Fruit fly (Drosophila melanogaster) whole organism, embryonic: ENCODE data around the gene CG18473.
A peak's percentile ranks its signal among the peaks of the same experiment; 100 is the strongest.

ENCODE experiments used
- C15 ChIP-seq: fragments of 200-800 bp; sonication (Bioruptor generic); IDR thresholded peaks from 3 replicates; pipeline ENCODE4 v1.3.6; 2022; ENCODE audit warnings: missing biosample characterization, missing genetic modification characterization
- CG10431 ChIP-seq: fragments of 200-800 bp; sonication (Bioruptor generic); optimal IDR thresholded peaks from 3 replicates; lab custom pipeline; 2018; ENCODE audit warnings: missing biosample characterization, mild to moderate bottlenecking, missing genetic modification characterization
- CG11398 ChIP-seq: fragments of 200-800 bp; sonication (Bioruptor generic); optimal IDR thresholded peaks from 2 replicates; lab custom pipeline; 2016; ENCODE audit warnings: missing biosample characterization, missing genetic modification characterization
- CG11504 ChIP-seq: fragments of 200-800 bp; sonication (Bioruptor generic); optimal IDR thresholded peaks from 3 replicates; lab custom pipeline; 2019; ENCODE audit warnings: missing biosample characterization, mild to moderate bottlenecking, missing genetic modification characterization, moderate library complexity
- CG12942 ChIP-seq: fragments of 200-800 bp; sonication (Bioruptor generic); optimal IDR thresholded peaks from 3 replicates; lab custom pipeline; 2016; ENCODE audit warnings: missing biosample characterization, missing genetic modification characterization
- CG13123 ChIP-seq: fragments of 200-800 bp; sonication (Bioruptor generic); optimal IDR thresholded peaks from 2 replicates; lab custom pipeline; 2016; ENCODE audit warnings: missing biosample characterization, missing genetic modification characterization
- CG13775 ChIP-seq: fragments of 200-800 bp; sonication (Bioruptor generic); optimal IDR thresholded peaks from 3 replicates; lab custom pipeline; 2017; ENCODE audit warnings: missing biosample characterization, mild to moderate bottlenecking, missing genetic modification characterization
- CG1603 ChIP-seq: fragments of 200-800 bp; sonication (Bioruptor generic); optimal IDR thresholded peaks from 2 replicates; lab custom pipeline; 2019; ENCODE audit warnings: missing biosample characterization, mild to moderate bottlenecking, missing genetic modification characterization, moderate library complexity
- CG17359 ChIP-seq: fragments of 200-800 bp; sonication (Bioruptor generic); optimal IDR thresholded peaks from 3 replicates; lab custom pipeline; 2018; ENCODE audit warnings: missing biosample characterization, mild to moderate bottlenecking, missing genetic modification characterization, moderate library complexity
- CG17568 ChIP-seq: fragments of 200-800 bp; sonication (Bioruptor generic); optimal IDR thresholded peaks from 2 replicates; lab custom pipeline; 2018; ENCODE audit warnings: missing biosample characterization, mild to moderate bottlenecking, missing genetic modification characterization, moderate library complexity
- CG18262 ChIP-seq: fragments of 200-800 bp; optimal IDR thresholded peaks from 3 replicates; lab custom pipeline; 2019; ENCODE audit warnings: missing biosample characterization, mild to moderate bottlenecking, missing genetic modification characterization, moderate library complexity
- CG2678 ChIP-seq: fragments of 200-800 bp; sonication (Bioruptor generic); optimal IDR thresholded peaks from 3 replicates; lab custom pipeline; 2019; ENCODE audit warnings: missing biosample characterization, mild to moderate bottlenecking, missing genetic modification characterization, moderate library complexity
- CG30403 ChIP-seq: fragments of 200-800 bp; sonication (Bioruptor generic); optimal IDR thresholded peaks from 3 replicates; lab custom pipeline; 2016; ENCODE audit warnings: missing biosample characterization, missing genetic modification characterization
- CG31365 ChIP-seq: fragments of 200-800 bp; sonication (Bioruptor generic); optimal IDR thresholded peaks from 2 replicates; lab custom pipeline; 2018; ENCODE audit warnings: missing biosample characterization, mild to moderate bottlenecking, missing genetic modification characterization
- CG4328 ChIP-seq: fragments of 200-800 bp; sonication (Bioruptor generic); optimal IDR thresholded peaks from 3 replicates; lab custom pipeline; 2017; ENCODE audit warnings: missing biosample characterization, missing genetic modification reagents, missing genetic modification characterization
- CG6175 ChIP-seq: fragments of 200-800 bp; sonication (Bioruptor generic); IDR thresholded peaks from 3 replicates; pipeline ENCODE4 v1.3.6; 2022; ENCODE audit warnings: missing biosample characterization, missing genetic modification characterization
- CG7839 ChIP-seq: fragments of 200-800 bp; sonication (Bioruptor generic); optimal IDR thresholded peaks from 3 replicates; lab custom pipeline; 2018; ENCODE audit warnings: missing biosample characterization, mild to moderate bottlenecking, missing genetic modification characterization, moderate library complexity
- CG9797 ChIP-seq: fragments of 200-800 bp; sonication (Bioruptor generic); optimal IDR thresholded peaks from 3 replicates; lab custom pipeline; 2018; ENCODE audit warnings: missing biosample characterization, mild to moderate bottlenecking, missing genetic modification characterization
- Doc2 ChIP-seq: fragments of 200-800 bp; sonication (Bioruptor generic); IDR thresholded peaks from 2 replicates; pipeline ENCODE4 v1.3.6; 2022; ENCODE audit warnings: missing biosample characterization, missing genetic modification characterization
- H2.0 ChIP-seq: fragments of 200-800 bp; sonication (Bioruptor generic); IDR thresholded peaks from 2 replicates; pipeline ENCODE4 v1.3.6; 2022; ENCODE audit warnings: missing biosample characterization, missing genetic modification characterization
- MESR4 ChIP-seq: fragments of 200-800 bp; sonication (Bioruptor generic); optimal IDR thresholded peaks from 2 replicates; lab custom pipeline; 2018; ENCODE audit warnings: missing biosample characterization, mild to moderate bottlenecking, missing genetic modification characterization, moderate library complexity
- Max ChIP-seq: fragments of 200-800 bp; sonication (Bioruptor generic); optimal IDR thresholded peaks from 2 replicates; lab custom pipeline; 2016; ENCODE audit warnings: missing biosample characterization, mild to moderate bottlenecking, missing genetic modification characterization
- Opbp ChIP-seq: fragments of 200-800 bp; sonication (Bioruptor generic); IDR thresholded peaks from 3 replicates; pipeline ENCODE4 v1.3.6; 2022; ENCODE audit warnings: missing biosample characterization, missing genetic modification characterization; ENCODE audit not compliant: partially characterized antibody
- PHDP ChIP-seq: fragments of 200-800 bp; sonication (Bioruptor generic); optimal IDR thresholded peaks from 3 replicates; lab custom pipeline; 2018; ENCODE audit warnings: missing biosample characterization, mild to moderate bottlenecking, missing genetic modification characterization, moderate library complexity
- Rx ChIP-seq: fragments of 200-800 bp; sonication (Bioruptor generic); IDR thresholded peaks from 2 replicates; pipeline ENCODE4 v1.3.6; 2022; ENCODE audit warnings: missing biosample characterization, missing genetic modification characterization
- Six4 ChIP-seq: fragments of 200-800 bp; sonication (Bioruptor generic); optimal IDR thresholded peaks from 2 replicates; lab custom pipeline; 2016; ENCODE audit warnings: missing biosample characterization, missing genetic modification characterization
- Xrp1 ChIP-seq: fragments of 200-800 bp; sonication (Bioruptor generic); IDR thresholded peaks from 2 replicates; pipeline ENCODE4 v1.3.6; 2022; ENCODE audit warnings: missing biosample characterization, missing genetic modification characterization
- amos ChIP-seq: fragments of 200-800 bp; sonication (Bioruptor generic); IDR thresholded peaks from 2 replicates; pipeline ENCODE4 v1.3.6; 2022; ENCODE audit warnings: missing biosample characterization, missing genetic modification characterization; ENCODE audit not compliant: partially characterized antibody
- ara ChIP-seq: fragments of 200-800 bp; sonication (Bioruptor generic); IDR thresholded peaks from 2 replicates; pipeline ENCODE4 v1.3.6; 2022; ENCODE audit warnings: missing biosample characterization, missing genetic modification characterization
- bigmax ChIP-seq: fragments of 200-800 bp; sonication (Bioruptor generic); optimal IDR thresholded peaks from 2 replicates; lab custom pipeline; 2018; ENCODE audit warnings: missing biosample characterization, mild to moderate bottlenecking, missing genetic modification characterization
- bowl ChIP-seq: fragments of 200-800 bp; sonication (Bioruptor generic); IDR thresholded peaks from 2 replicates; pipeline ENCODE4 v1.3.6; 2022; ENCODE audit warnings: missing biosample characterization, missing genetic modification characterization
- btn ChIP-seq: fragments of 200-800 bp; sonication (Bioruptor generic); optimal IDR thresholded peaks from 2 replicates; lab custom pipeline; 2016; ENCODE audit warnings: missing biosample characterization, missing genetic modification characterization
- ci ChIP-seq: fragments of 200-800 bp; sonication (Bioruptor generic); IDR thresholded peaks from 3 replicates; pipeline ENCODE4 v1.3.6; 2022; ENCODE audit warnings: missing biosample characterization, missing genetic modification characterization
- corto ChIP-seq: fragments of 200-800 bp; sonication (Bioruptor generic); optimal IDR thresholded peaks from 2 replicates; lab custom pipeline; 2016; ENCODE audit warnings: missing biosample characterization, mild to moderate bottlenecking, missing genetic modification characterization, moderate library complexity
- dati ChIP-seq: fragments of 200-800 bp; sonication (Bioruptor generic); IDR thresholded peaks from 2 replicates; pipeline ENCODE4 v1.3.6; 2022; ENCODE audit warnings: missing biosample characterization, missing genetic modification characterization
- disco-r ChIP-seq: fragments of 200-800 bp; sonication (Bioruptor generic); optimal IDR thresholded peaks from 2 replicates; lab custom pipeline; 2016; ENCODE audit warnings: missing biosample characterization, missing genetic modification characterization
- dmrt11E ChIP-seq: fragments of 200-800 bp; sonication (Bioruptor generic); optimal IDR thresholded peaks from 3 replicates; lab custom pipeline; 2018; ENCODE audit warnings: missing biosample characterization, mild to moderate bottlenecking, missing genetic modification characterization, moderate library complexity
- emc ChIP-seq: fragments of 200-800 bp; sonication (Bioruptor generic); optimal IDR thresholded peaks from 2 replicates; lab custom pipeline; 2016; ENCODE audit warnings: missing biosample characterization, missing genetic modification characterization
- en ChIP-seq: fragments of 200-800 bp; sonication (Bioruptor generic); optimal IDR thresholded peaks from 2 replicates; lab custom pipeline; 2016; ENCODE audit warnings: missing biosample characterization, missing genetic modification characterization
- jing ChIP-seq: fragments of 200-800 bp; sonication (Bioruptor generic); optimal IDR thresholded peaks from 2 replicates; lab custom pipeline; 2018; ENCODE audit warnings: missing biosample characterization, mild to moderate bottlenecking, missing genetic modification characterization
- mam ChIP-seq: fragments of 200-800 bp; sonication (Bioruptor generic); optimal IDR thresholded peaks from 3 replicates; lab custom pipeline; 2016; ENCODE audit warnings: missing biosample characterization, missing genetic modification characterization
- nom ChIP-seq: fragments of 200-800 bp; sonication (Bioruptor generic); optimal IDR thresholded peaks from 2 replicates; lab custom pipeline; 2017; ENCODE audit warnings: missing biosample characterization, missing genetic modification characterization, mild to moderate bottlenecking, moderate library complexity, missing genetic modification reagents
- peb ChIP-seq: fragments of 200-800 bp; sonication (Bioruptor generic); IDR thresholded peaks from 2 replicates; pipeline ENCODE4 v1.3.6; 2022; ENCODE audit warnings: missing biosample characterization, missing genetic modification characterization
- pnt ChIP-seq: fragments of 200-800 bp; sonication (Bioruptor generic); optimal IDR thresholded peaks from 3 replicates; lab custom pipeline; 2016; ENCODE audit warnings: missing biosample characterization, missing genetic modification characterization
- psq ChIP-seq: fragments of 200-800 bp; sonication (Bioruptor generic); optimal IDR thresholded peaks from 2 replicates; lab custom pipeline; 2017; ENCODE audit warnings: missing biosample characterization, missing genetic modification characterization
- row ChIP-seq: fragments of 200-800 bp; sonication (Bioruptor generic); IDR thresholded peaks from 3 replicates; pipeline ENCODE4 v1.3.6; 2022; ENCODE audit warnings: missing biosample characterization, missing genetic modification characterization
- sqz ChIP-seq: fragments of 200-800 bp; sonication (Bioruptor generic); optimal IDR thresholded peaks from 3 replicates; lab custom pipeline; 2018; ENCODE audit warnings: missing biosample characterization, mild to moderate bottlenecking, missing genetic modification characterization
- tna ChIP-seq: fragments of 200-800 bp; sonication (Bioruptor generic); IDR thresholded peaks from 2 replicates; pipeline ENCODE4 v1.3.6; 2022; ENCODE audit warnings: missing biosample characterization, missing genetic modification characterization; ENCODE audit not compliant: partially characterized antibody
- yki ChIP-seq: fragments of >200 bp; optimal IDR thresholded peaks from 3 replicates; lab custom pipeline; 2018
- zfh1 ChIP-seq: fragments of 200-800 bp; sonication (Bioruptor generic); IDR thresholded peaks from 3 replicates; pipeline ENCODE4 v1.3.6; 2022; ENCODE audit warnings: missing biosample characterization, missing genetic modification characterization

The CG18473 gene

dm6 chr3R:9347702-9348378 is 15.3 kb upstream of the CG18473 start:
- TF ChIP-seq amos (GFP tag; lab: Robert Waterston, UW) (no peak), ara (GFP tag; lab: Robert Waterston, UW) (peak; percentile 58), CG6175 (no peak), CG2678 (tag; lab: Kevin White, UChicago) (peak; percentile 20), Doc2 (GFP tag; lab: Robert Waterston, UW) (no peak), en (GFP tag; lab: Kevin White, UChicago) (no peak), dmrt11E (tag; lab: Kevin White, UChicago) (peak; percentile 71), sqz (GFP tag; lab: Kevin White, UChicago) (no peak), bowl (GFP tag; lab: Robert Waterston, UW) (no peak), CG1603 (peak; percentile 19), Xrp1 (GFP tag; lab: Robert Waterston, UW) (peak; percentile 61), CG9797 (GFP tag; lab: Kevin White, UChicago) (no peak), CG18262 (peak; percentile 51), H2.0 (GFP tag; lab: Robert Waterston, UW) (no peak), Opbp (GFP tag; lab: Robert Waterston, UW) (no peak), peb (GFP tag; lab: Robert Waterston, UW) (0 out of 2 replicates have a peak, but pooled peaks have one; percentile 9), emc (GFP tag; lab: Kevin White, UChicago) (no peak), CG12942 (GFP tag; lab: Kevin White, UChicago) (no peak), mam (no peak), CG4328 (no peak), psq (GFP tag; lab: Kevin White, UChicago) (peak; percentile 4), btn (GFP tag; lab: Kevin White, UChicago) (no peak), ci (GFP tag; lab: Robert Waterston, UW) (0 out of 3 replicates have a peak, but pooled peaks have one; percentile 13), row (GFP tag; lab: Robert Waterston, UW) (0 out of 3 replicates have a peak, but pooled peaks have one; percentile 31), zfh1 (GFP tag; lab: Robert Waterston, UW) (0 out of 3 replicates have a peak, but pooled peaks have one; percentile 22), Max (GFP tag; lab: Kevin White, UChicago) (no peak), corto (GFP tag; lab: Kevin White, UChicago) (peak; percentile 11), disco-r (GFP tag; lab: Kevin White, UChicago) (no peak), MESR4 (no peak), bigmax (GFP tag; lab: Kevin White, UChicago) (no peak), dati (no peak), CG7839 (peak; percentile 20), CG13775 (GFP tag; lab: Kevin White, UChicago) (peak; percentile 9), jing (GFP tag; lab: Kevin White, UChicago) (no peak), CG11504 (peak; percentile 6), CG30403 (peak; percentile 19), nom (GFP tag; lab: Kevin White, UChicago) (peak; percentile 73), CG11398 (GFP tag; lab: Kevin White, UChicago) (no peak), yki (lab: Kevin White, UChicago) (no peak), CG10431 (GFP tag; lab: Kevin White, UChicago) (no peak), tna (GFP tag; lab: Robert Waterston, UW) (no peak), CG31365 (no peak), PHDP (tag; lab: Kevin White, UChicago) (no peak), pnt (GFP tag; lab: Kevin White, UChicago) (no peak), CG17359 (tag; lab: Kevin White, UChicago) (no peak), Rx (0 out of 2 replicates have a peak, but pooled peaks have one; percentile 7), Six4 (GFP tag; lab: Kevin White, UChicago) (no peak), CG17568 (peak; percentile 40), C15 (GFP tag; lab: Robert Waterston, UW) (no peak), CG13123 (GFP tag; lab: Kevin White, UChicago) (no peak)
